Worm (Caenorhabditis elegans) whole organism, L3 larva: ENCODE results near the gene lpd-9.

Experiments
- pha-4 ChIP-seq: fragments of 150-350 bp; optimal IDR thresholded peaks from 2 replicates; lab custom pipeline; 2014; ENCODE audit warnings: missing biosample characterization, missing genetic modification reagents, missing genetic modification characterization
- skn-1 ChIP-seq: fragments of 150-350 bp; optimal IDR thresholded peaks from 2 replicates; lab custom pipeline; 2014; ENCODE audit warnings: missing biosample characterization, missing genetic modification characterization
- snpc-4 ChIP-seq: fragments of 150-350 bp; optimal IDR thresholded peaks from 2 replicates; lab custom pipeline; 2014; ENCODE audit warnings: missing biosample characterization, missing genetic modification characterization
- tbx-2 ChIP-seq: sonication (generic microtip); optimal IDR thresholded peaks from 2 replicates; lab custom pipeline; 2016; ENCODE audit warnings: mild to moderate bottlenecking, missing genetic modification characterization, missing compliant biosample characterization
- unc-39 ChIP-seq: sonication (generic microtip); optimal IDR thresholded peaks from 4 replicates; lab custom pipeline; 2017; ENCODE audit warnings: missing biosample characterization, missing genetic modification characterization
- zag-1 ChIP-seq: fragments of 150-350 bp; optimal IDR thresholded peaks from 2 replicates; lab custom pipeline; 2014; ENCODE audit warnings: missing biosample characterization, missing genetic modification characterization
- ztf-4 ChIP-seq: fragments of 150-350 bp; optimal IDR thresholded peaks from 2 replicates; lab custom pipeline; 2014; ENCODE audit warnings: missing biosample characterization, missing genetic modification characterization

- TF ChIP-seq snpc-4 (tag; lab: Kevin White, UChicago) (no peak), tbx-2 (tag; lab: Kevin White, UChicago) (no peak), pha-4 (no peak), zag-1 (tag; lab: Kevin White, UChicago) (no peak), skn-1 (tag; lab: Kevin White, UChicago) (no peak), ztf-4 (tag; lab: Kevin White, UChicago) (no peak), unc-39 (tag; lab: Kevin White, UChicago) (no peak)
Measured at ce11 chrV:10588694-10589093, 9.6 kb downstream of the lpd-9 start, which contains the start of gene srg-32.
